Worm (Caenorhabditis elegans) whole organism, L1 larva: Measurements from ENCODE around the gene spig-1.

Experiments used
- C04F5.9 ChIP-seq: sonication (generic microtip); optimal IDR thresholded peaks from 2 replicates; lab custom pipeline; 2016; ENCODE audit warnings: missing genetic modification characterization, missing compliant biosample characterization
- aha-1 ChIP-seq: fragments of 150-350 bp; optimal IDR thresholded peaks from 2 replicates; lab custom pipeline; 2014; ENCODE audit warnings: missing biosample characterization, missing genetic modification characterization
- aly-2 ChIP-seq: fragments of 150-350 bp; optimal IDR thresholded peaks from 2 replicates; lab custom pipeline; 2014; ENCODE audit warnings: missing biosample characterization, missing genetic modification characterization
- blmp-1 ChIP-seq: fragments of 150-350 bp; optimal IDR thresholded peaks from 2 replicates; lab custom pipeline; 2014; ENCODE audit warnings: missing biosample characterization, missing genetic modification characterization
- ceh-63 ChIP-seq: fragments of 200-800 bp; sonication (Bioruptor generic); optimal IDR thresholded peaks from 2 replicates; lab custom pipeline; 2018; ENCODE audit warnings: mild to moderate bottlenecking, missing genetic modification characterization, missing compliant biosample characterization
- ceh-8 ChIP-seq: fragments of 200-800 bp; sonication (Bioruptor generic); optimal IDR thresholded peaks from 2 replicates; lab custom pipeline; 2018; ENCODE audit warnings: mild to moderate bottlenecking, missing genetic modification characterization, moderate library complexity, missing compliant biosample characterization
- ceh-90 ChIP-seq: sonication (generic microtip); optimal IDR thresholded peaks from 2 replicates; lab custom pipeline; 2016; ENCODE audit warnings: missing genetic modification characterization, missing compliant biosample characterization
- dsc-1 ChIP-seq: sonication (generic microtip); optimal IDR thresholded peaks from 2 replicates; lab custom pipeline; 2016; ENCODE audit warnings: mild to moderate bottlenecking, missing genetic modification characterization, missing compliant biosample characterization
- efl-1 ChIP-seq, 4 experiments: fragments of 150-350 bp; optimal IDR thresholded peaks in 3 of 4; peaks in 1 of 4; 1 replicate in 1 of 4; 2 replicates in 3 of 4; lab custom pipeline; 2014; ENCODE audit warnings: missing biosample characterization in 2 of 4, missing genetic modification characterization in 2 of 4, missing genetic modification reagents in 2 of 4
- egl-13 ChIP-seq: sonication (generic microtip); optimal IDR thresholded peaks from 2 replicates; lab custom pipeline; 2016; ENCODE audit warnings: missing genotype, missing genetic modification reagents, missing genetic modification characterization, missing compliant biosample characterization
- elt-2 ChIP-seq: sonication (generic microtip); optimal IDR thresholded peaks from 2 replicates; lab custom pipeline; 2016; ENCODE audit warnings: missing genetic modification characterization, mild to moderate bottlenecking, inconsistent platforms, missing compliant biosample characterization, missing genetic modification reagents
- elt-3 ChIP-seq, 6 experiments: fragments of 150-350 bp in 1 of 6; sonication (generic microtip); optimal IDR thresholded peaks; 2 replicates each; lab custom pipeline; 2017 to 2018; ENCODE audit warnings: missing biosample characterization in 6 of 6, missing genetic modification characterization in 6 of 6, inconsistent platforms in 1 of 6
- ets-5 ChIP-seq: fragments of 200-800 bp; sonication (Bioruptor generic); IDR thresholded peaks from 2 replicates; pipeline ENCODE4 v1.3.6; 2022; ENCODE audit warnings: missing genetic modification characterization, missing compliant biosample characterization
- hlh-17 ChIP-seq: fragments of 200-800 bp; sonication (Bioruptor generic); optimal IDR thresholded peaks from 2 replicates; lab custom pipeline; 2018; ENCODE audit warnings: missing genetic modification characterization, mild to moderate bottlenecking, missing compliant biosample characterization, moderate library complexity, borderline replicate concordance
- isw-1 ChIP-seq: fragments of 200-800 bp; sonication (Bioruptor generic); IDR thresholded peaks from 2 replicates; pipeline ENCODE4 v1.3.6; 2022; ENCODE audit warnings: missing genetic modification characterization, missing compliant biosample characterization
- jun-1 ChIP-seq: fragments of 150-350 bp; optimal IDR thresholded peaks from 2 replicates; lab custom pipeline; 2014; ENCODE audit warnings: missing biosample characterization, missing genetic modification reagents, missing genetic modification characterization
- lin-13 ChIP-seq: fragments of 150-350 bp; optimal IDR thresholded peaks from 2 replicates; lab custom pipeline; 2014; ENCODE audit warnings: missing biosample characterization, missing genetic modification reagents, missing genetic modification characterization
- lin-35 ChIP-seq, 2 experiments: fragments of 150-350 bp; optimal IDR thresholded peaks; 2 replicates each; lab custom pipeline; 2014; ENCODE audit warnings: missing biosample characterization in 2 of 2, missing genetic modification characterization in 2 of 2, missing genetic modification reagents in 2 of 2
- lsy-2 ChIP-seq, 2 experiments: fragments of 150-350 bp; optimal IDR thresholded peaks; 2 replicates each; lab custom pipeline; 2014; ENCODE audit warnings: missing biosample characterization in 2 of 2, missing genetic modification characterization in 2 of 2
- mdl-1 ChIP-seq, 2 experiments: fragments of 150-350 bp; optimal IDR thresholded peaks; 2 replicates each; lab custom pipeline; 2014 to 2017; ENCODE audit warnings: missing biosample characterization in 2 of 2, missing genetic modification characterization in 2 of 2, inconsistent platforms in 1 of 2
- mef-2 ChIP-seq: fragments of 150-350 bp; optimal IDR thresholded peaks from 2 replicates; lab custom pipeline; 2014; ENCODE audit warnings: missing biosample characterization, missing genetic modification characterization
- nhr-11 ChIP-seq: fragments of 150-350 bp; optimal IDR thresholded peaks from 2 replicates; lab custom pipeline; 2014; ENCODE audit warnings: missing biosample characterization, missing genetic modification characterization
- nhr-12 ChIP-seq: sonication (generic microtip); optimal IDR thresholded peaks from 2 replicates; lab custom pipeline; 2017; ENCODE audit warnings: missing biosample characterization, missing genetic modification characterization
- nhr-20 ChIP-seq: sonication (generic microtip); optimal IDR thresholded peaks from 2 replicates; lab custom pipeline; 2016; ENCODE audit warnings: mild to moderate bottlenecking, missing genetic modification characterization, missing compliant biosample characterization
- nhr-237 ChIP-seq: fragments of 150-350 bp; optimal IDR thresholded peaks from 2 replicates; lab custom pipeline; 2014; ENCODE audit warnings: missing biosample characterization, missing genetic modification characterization
- nhr-71 ChIP-seq: sonication (generic microtip); optimal IDR thresholded peaks from 2 replicates; lab custom pipeline; 2016; ENCODE audit warnings: mild to moderate bottlenecking, missing genetic modification characterization, moderate library complexity, missing compliant biosample characterization
- nhr-76 ChIP-seq: sonication (generic microtip); optimal IDR thresholded peaks from 2 replicates; lab custom pipeline; 2017; ENCODE audit warnings: missing biosample characterization, missing genetic modification characterization
- nhr-84 ChIP-seq: sonication (generic microtip); optimal IDR thresholded peaks from 2 replicates; lab custom pipeline; 2017; ENCODE audit warnings: missing biosample characterization, missing genetic modification characterization
- nhr-85 ChIP-seq: sonication (generic microtip); peaks from one replicate; lab custom pipeline; 2016; ENCODE audit warnings: missing genetic modification characterization, inconsistent platforms, missing compliant biosample characterization
- pag-3 ChIP-seq: sonication (generic microtip); optimal IDR thresholded peaks from 2 replicates; lab custom pipeline; 2017; ENCODE audit warnings: missing genetic modification characterization, mild to moderate bottlenecking, missing compliant biosample characterization, antibody characterized with exemption, borderline replicate concordance; ENCODE audit not compliant: insufficient read depth
- pqm-1 ChIP-seq: sonication (generic microtip); optimal IDR thresholded peaks from 3 replicates; lab custom pipeline; 2017; ENCODE audit warnings: missing biosample characterization, missing genetic modification characterization
- sox-4 ChIP-seq: sonication (generic microtip); optimal IDR thresholded peaks from 2 replicates; lab custom pipeline; 2016; ENCODE audit warnings: missing genetic modification characterization, missing compliant biosample characterization
- sptf-1 ChIP-seq: fragments of 150-350 bp; optimal IDR thresholded peaks from 2 replicates; lab custom pipeline; 2014; ENCODE audit warnings: missing biosample characterization, missing genetic modification characterization
- sup-37 ChIP-seq: fragments of 200-800 bp; sonication (Bioruptor generic); optimal IDR thresholded peaks from 2 replicates; lab custom pipeline; 2018; ENCODE audit warnings: mild to moderate bottlenecking, missing genetic modification characterization, missing compliant biosample characterization
- swsn-7 ChIP-seq: sonication (generic microtip); optimal IDR thresholded peaks from 2 replicates; lab custom pipeline; 2016; ENCODE audit warnings: missing genetic modification characterization, missing compliant biosample characterization
- unc-86 ChIP-seq: sonication (generic microtip); optimal IDR thresholded peaks from 2 replicates; lab custom pipeline; 2016; ENCODE audit warnings: missing genetic modification characterization, missing compliant biosample characterization
- unc-98 ChIP-seq: fragments of 200-800 bp; sonication (Bioruptor generic); IDR thresholded peaks from 2 replicates; pipeline ENCODE4 v1.3.6; 2022; ENCODE audit warnings: missing genetic modification characterization, missing compliant biosample characterization
- vab-15 ChIP-seq: sonication (generic microtip); optimal IDR thresholded peaks from 2 replicates; lab custom pipeline; 2017; ENCODE audit warnings: missing genotype, mild to moderate bottlenecking, missing genetic modification characterization, missing compliant biosample characterization
- zag-1 ChIP-seq: fragments of 150-350 bp; optimal IDR thresholded peaks from 2 replicates; lab custom pipeline; 2014; ENCODE audit warnings: missing biosample characterization, missing genetic modification characterization
- zip-4 ChIP-seq: fragments of 200-800 bp; sonication (Bioruptor generic); optimal IDR thresholded peaks from 2 replicates; lab custom pipeline; 2018; ENCODE audit warnings: mild to moderate bottlenecking, missing genetic modification characterization, moderate library complexity, missing compliant biosample characterization
- ztf-4 ChIP-seq: fragments of 150-350 bp; optimal IDR thresholded peaks from 2 replicates; lab custom pipeline; 2014; ENCODE audit warnings: missing biosample characterization, missing genetic modification characterization

The spig-1 gene

DNA sequence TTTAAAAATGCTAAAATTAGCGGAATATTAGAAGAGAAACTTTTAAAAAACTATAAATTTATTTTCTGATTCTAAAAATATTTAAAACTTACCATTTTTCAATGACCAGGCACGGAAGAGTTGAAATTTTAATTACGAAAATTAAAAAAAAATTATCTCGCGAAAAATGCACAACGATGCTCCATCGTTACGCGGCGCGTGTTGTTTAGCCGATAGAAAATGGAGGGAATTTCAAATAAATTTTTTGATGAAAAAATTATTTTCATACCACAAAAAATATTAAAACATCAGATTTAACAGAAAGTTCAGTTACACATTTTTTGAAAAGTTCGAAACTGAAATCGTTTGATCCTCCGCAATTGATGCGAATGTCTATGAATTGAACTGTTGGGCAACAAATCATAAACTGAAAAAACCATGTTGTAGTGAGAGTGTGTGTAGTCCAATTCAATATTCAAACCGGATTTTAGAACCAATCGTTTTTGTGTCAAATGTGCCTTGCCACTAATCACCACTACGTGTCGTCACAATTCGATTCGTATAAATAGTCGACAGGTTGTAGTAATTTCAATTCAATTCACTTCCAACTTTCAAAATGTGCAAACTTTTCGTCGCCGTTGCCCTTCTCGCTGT is at the start of gene spig-1, which contains the start of gene tofu-2:
Gene spig-1, plus strand, starts transcription at position 583 of the 633 bp plus-strand sequence.
Gene tofu-2, minus strand, starts transcription at position 116 of the 633 bp plus-strand sequence.
- no peak for TF ChIP-seq swsn-7 (tag; lab: Kevin White, UChicago)
- peak in 1 of 2 experiments; percentile 59 for TF ChIP-seq efl-1 (optimal IDR thresholded peaks at IDR 0.05; lab: Kevin White, UChicago)
- peak; percentile 6 to 44 for TF ChIP-seq efl-1 (GFP tag; optimal IDR thresholded peaks at IDR 0.05 in 1 of 2; lab: Kevin White, UChicago)

DNA sequence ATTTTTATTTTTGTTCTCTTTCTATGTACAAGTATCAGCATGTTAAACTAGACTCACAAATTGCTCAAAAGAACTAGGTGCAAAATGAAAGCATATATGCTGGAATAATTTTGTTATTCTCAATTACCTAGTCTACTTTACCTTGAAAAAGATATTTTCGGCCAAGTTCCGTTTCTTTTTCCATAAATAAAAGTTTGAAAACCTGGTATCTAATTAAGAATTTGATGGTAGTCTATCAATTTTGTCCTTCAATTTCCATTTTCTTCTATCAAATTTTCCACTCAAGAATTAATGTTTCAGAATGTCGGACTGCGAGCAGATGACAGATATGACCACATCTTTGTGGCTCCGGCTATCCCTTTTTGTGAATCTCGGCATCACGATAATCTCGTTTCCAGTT is 47.7 kb upstream of the spig-1 start, which contains the start of gene srab-4:
Gene srab-4, plus strand, starts transcription at position 301 of the 400 bp plus-strand sequence.
- TF ChIP-seq unc-98 (no peak), isw-1 (GFP tag; lab: Robert Waterston, UW) (no peak), pag-3 (no peak), nhr-71 (tag; lab: Kevin White, UChicago) (no peak), mdl-1 (tag; optimal IDR thresholded peaks at IDR 0.05; lab: Kevin White, UChicago) (no peak), mef-2 (tag; lab: Kevin White, UChicago) (no peak), zip-4 (GFP tag; lab: Kevin White, UChicago) (no peak), lin-35 (GFP tag; optimal IDR thresholded peaks at IDR 0.05; lab: Kevin White, UChicago) (no peak), nhr-20 (tag; lab: Kevin White, UChicago) (no peak), nhr-11 (no peak)

DNA sequence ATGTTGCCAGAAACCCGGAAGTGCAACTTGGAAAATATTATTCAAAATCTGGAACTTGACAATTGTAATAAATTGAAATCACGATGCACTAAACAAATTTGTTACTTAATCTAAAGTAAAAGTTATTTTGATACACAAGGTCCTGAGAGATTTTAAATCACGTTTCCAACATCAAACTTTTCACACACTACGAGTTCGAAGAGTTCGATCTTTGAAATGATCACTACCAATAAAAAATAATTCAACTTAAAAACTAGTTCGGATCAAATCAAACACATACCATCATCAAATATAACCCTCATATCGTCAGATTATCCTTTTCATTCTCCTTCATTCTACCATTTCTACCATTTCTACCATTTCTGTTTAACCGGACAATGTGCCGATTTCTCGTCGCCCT is 45.6 kb upstream of the spig-1 start, which contains the start of gene spig-10:
Gene spig-10, plus strand, starts transcription at position 301 of the 400 bp plus-strand sequence.
- TF ChIP-seq ceh-90 (tag; lab: Kevin White, UChicago) = no peak
- no peak for TF ChIP-seq ceh-8 (GFP tag; lab: Kevin White, UChicago)
- TF ChIP-seq sptf-1 (tag; lab: Kevin White, UChicago) = no peak
- no peak for TF ChIP-seq lin-35 (GFP tag; optimal IDR thresholded peaks at IDR 0.05; lab: Kevin White, UChicago)
- TF ChIP-seq blmp-1 (tag; lab: Kevin White, UChicago) = no peak
- no peak for TF ChIP-seq pqm-1 (tag; lab: Kevin White, UChicago)
- no peak for TF ChIP-seq jun-1 (tag; lab: Kevin White, UChicago)
- TF ChIP-seq nhr-20 (tag; lab: Kevin White, UChicago) = no peak
- no peak for TF ChIP-seq unc-86 (tag; lab: Kevin White, UChicago)
- TF ChIP-seq zip-4 (GFP tag; lab: Kevin White, UChicago) = no peak
- no peak for TF ChIP-seq swsn-7 (tag; lab: Kevin White, UChicago)
- TF ChIP-seq elt-3 (tag; optimal IDR thresholded peaks at IDR 0.05; lab: Kevin White, UChicago) = no peak
- no peak for TF ChIP-seq nhr-12 (tag; lab: Kevin White, UChicago)
- no peak for TF ChIP-seq lin-13 (GFP tag; lab: Kevin White, UChicago)
- no peak for TF ChIP-seq nhr-85 (tag; lab: Kevin White, UChicago)
- no peak for TF ChIP-seq ceh-63 (GFP tag; lab: Kevin White, UChicago)
- TF ChIP-seq hlh-17 = no peak
- TF ChIP-seq egl-13 (tag; lab: Kevin White, UChicago) = no peak
- no peak for TF ChIP-seq C04F5.9
- TF ChIP-seq, all 84 proteins: peak for 0

- TF ChIP-seq aha-1 = no peak
- no peak for TF ChIP-seq lin-35 (GFP tag; optimal IDR thresholded peaks at IDR 0.05; lab: Kevin White, UChicago)
- no peak for TF ChIP-seq efl-1 (optimal IDR thresholded peaks at IDR 0.05; lab: Kevin White, UChicago)
- TF ChIP-seq efl-1 (GFP tag; optimal IDR thresholded peaks at IDR 0.05 in 1 of 2; lab: Kevin White, UChicago) = no peak
- TF ChIP-seq elt-2 (tag; lab: Kevin White, UChicago) = no peak
- TF ChIP-seq nhr-76 (tag; lab: Kevin White, UChicago) = no peak
- TF ChIP-seq dsc-1 (tag; lab: Kevin White, UChicago) = no peak
- no peak for TF ChIP-seq nhr-71 (tag; lab: Kevin White, UChicago)
- no peak for TF ChIP-seq vab-15
- no peak for TF ChIP-seq sup-37 (GFP tag; lab: Kevin White, UChicago)
- no peak for TF ChIP-seq ztf-4 (tag; lab: Kevin White, UChicago)
- TF ChIP-seq unc-86 (tag; lab: Kevin White, UChicago) = no peak
- TF ChIP-seq nhr-237 = no peak
- no peak for TF ChIP-seq sox-4 (tag; lab: Kevin White, UChicago)
- TF ChIP-seq ets-5 (GFP tag; lab: Robert Waterston, UW) = no peak
- TF ChIP-seq lsy-2 (tag; optimal IDR thresholded peaks at IDR 0.05; lab: Kevin White, UChicago) = no peak
- no peak for TF ChIP-seq zag-1
- TF ChIP-seq nhr-84 (tag; lab: Kevin White, UChicago) = no peak
- no peak for TF ChIP-seq aly-2
- TF ChIP-seq nhr-12 (tag; lab: Kevin White, UChicago) = no peak
- no peak for TF ChIP-seq blmp-1 (tag; lab: Kevin White, UChicago)
These were observed 44.2 kb upstream of the spig-1 start, which contains the start of gene drd-10 for ce11 chrV:7007307-7007706. Gene drd-10 (plus strand): TSS chrV:7007607.
